In the genomic region with DNA sequence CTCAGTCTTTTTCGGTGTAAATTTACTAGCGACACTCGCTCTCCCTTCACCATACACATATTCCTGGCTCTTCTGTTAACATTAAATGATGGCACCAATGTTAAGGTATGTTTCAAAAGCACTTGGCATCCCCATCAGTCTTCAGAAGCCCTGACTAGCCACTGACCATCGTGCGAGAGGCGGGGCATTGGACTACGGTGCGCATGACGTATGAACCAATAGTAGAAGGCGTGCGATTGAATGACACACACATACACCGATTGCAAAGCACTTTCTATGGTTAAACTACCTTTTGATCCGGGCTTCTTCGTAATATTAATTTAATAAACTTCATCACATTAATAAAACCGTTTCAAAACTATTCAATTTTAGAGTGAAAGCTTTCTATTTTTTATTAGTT, we compare ENCODE assay signal across 3 worm cellular contexts.
A peak's percentile ranks its signal among the peaks of the same experiment; 100 is the strongest.
TF ChIP-seq lines count a peak whose summit lies in the region.

No protein-coding gene starts in this region.

TF ChIP-seq in whole organism, L3 larva, 47 proteins besides CTCF, POLR2A, EP300 and RAD21:
- TF ChIP-seq ztf-4 (tag; optimal IDR thresholded peaks at IDR 0.05; lab: Kevin White, UChicago) = no peak
- peak; percentile 95 for TF ChIP-seq nfya-1 (tag; optimal IDR thresholded peaks at IDR 0.05; lab: Kevin White, UChicago; ENCODE audit: insufficient read depth)
- no peak for TF ChIP-seq ceh-9 (tag; optimal IDR thresholded peaks at IDR 0.05; lab: Kevin White, UChicago)
TF ChIP-seq in whole organism, L3 larva: peak in this region for 1.

TF ChIP-seq in whole organism, late embryonic, 69 proteins besides CTCF, POLR2A, EP300 and RAD21:
- TF ChIP-seq Y22D7AL.16 (tag; optimal IDR thresholded peaks at IDR 0.05; lab: Kevin White, UChicago) = no peak
- TF ChIP-seq ceh-34 (tag; optimal IDR thresholded peaks at IDR 0.05; lab: Kevin White, UChicago) = no peak
- TF ChIP-seq elt-2 (tag; optimal IDR thresholded peaks at IDR 0.05; lab: Kevin White, UChicago) = no peak
- TF ChIP-seq ceh-19 (GFP tag; optimal IDR thresholded peaks at IDR 0.05; lab: Kevin White, UChicago) = no peak
- no peak for TF ChIP-seq ets-4 (tag; optimal IDR thresholded peaks at IDR 0.05; lab: Kevin White, UChicago)
- TF ChIP-seq syd-9 (tag; optimal IDR thresholded peaks at IDR 0.05; lab: Kevin White, UChicago) = no peak
- peak; percentile 80 for TF ChIP-seq nfya-1 (tag; optimal IDR thresholded peaks at IDR 0.05; lab: Kevin White, UChicago)
- TF ChIP-seq sox-2 (GFP tag; IDR thresholded peaks at IDR 0.05; lab: Robert Waterston, UW) = no peak
- TF ChIP-seq ceh-31 (tag; optimal IDR thresholded peaks at IDR 0.05; lab: Kevin White, UChicago) = peak; percentile 37
- no peak for TF ChIP-seq pha-2 (tag; optimal IDR thresholded peaks at IDR 0.05; lab: Kevin White, UChicago)

TF ChIP-seq in whole organism, mixed stage, embryonic, 35 proteins besides CTCF, POLR2A, EP300 and RAD21:
- TF ChIP-seq lsy-2 (tag; optimal IDR thresholded peaks at IDR 0.05; lab: Kevin White, UChicago) = peak; percentile 85
- TF ChIP-seq ham-2 (GFP tag; optimal IDR thresholded peaks at IDR 0.05; lab: Kevin White, UChicago) = no peak
- no peak for TF ChIP-seq ces-1 (GFP tag; optimal IDR thresholded peaks at IDR 0.05; lab: Kevin White, UChicago)

Comparison
In these comparisons a context has a peak if more than half of its experiments do, and no peak if none do; other contexts are left out.
1. Of the 9 proteins assayed by ChIP-seq in both whole organism, late embryonic and whole organism, L3 larva: peak only in whole organism, late embryonic: none; only in whole organism, L3 larva: none; in both: nfya-1; in neither: 8.